Fruit fly (Drosophila melanogaster) whole organism, embryonic: ENCODE data around the gene Agxt.

ENCODE experiments used
- Atf6 ChIP-seq: fragments of 200-800 bp; sonication (Bioruptor generic); IDR thresholded peaks from 2 replicates; pipeline ENCODE4 v1.3.6; 2022; ENCODE audit warnings: missing biosample characterization, missing genetic modification characterization
- CG10147 ChIP-seq: fragments of 200-800 bp; sonication (Bioruptor generic); optimal IDR thresholded peaks from 2 replicates; lab custom pipeline; 2019; ENCODE audit warnings: missing biosample characterization, mild to moderate bottlenecking, missing genetic modification characterization, moderate library complexity
- CG11398 ChIP-seq: fragments of 200-800 bp; sonication (Bioruptor generic); optimal IDR thresholded peaks from 2 replicates; lab custom pipeline; 2016; ENCODE audit warnings: missing biosample characterization, missing genetic modification characterization
- CG13775 ChIP-seq: fragments of 200-800 bp; sonication (Bioruptor generic); optimal IDR thresholded peaks from 3 replicates; lab custom pipeline; 2017; ENCODE audit warnings: missing biosample characterization, mild to moderate bottlenecking, missing genetic modification characterization
- CG14050 ChIP-seq: fragments of 200-800 bp; sonication (Bioruptor generic); IDR thresholded peaks from 3 replicates; pipeline ENCODE4 v1.3.6; 2022; ENCODE audit warnings: missing biosample characterization, missing genetic modification characterization
- CG17385 ChIP-seq: fragments of 200-800 bp; sonication (Bioruptor generic); optimal IDR thresholded peaks from 3 replicates; lab custom pipeline; 2018; ENCODE audit warnings: missing biosample characterization, mild to moderate bottlenecking, missing genetic modification characterization
- CG18262 ChIP-seq: fragments of 200-800 bp; optimal IDR thresholded peaks from 3 replicates; lab custom pipeline; 2019; ENCODE audit warnings: missing biosample characterization, mild to moderate bottlenecking, missing genetic modification characterization, moderate library complexity
- CG2120 ChIP-seq: fragments of 200-800 bp; sonication (Bioruptor generic); optimal IDR thresholded peaks from 3 replicates; lab custom pipeline; 2016; ENCODE audit warnings: missing biosample characterization, missing genetic modification characterization
- CG30431 ChIP-seq: fragments of 200-800 bp; sonication (Bioruptor generic); optimal IDR thresholded peaks from 2 replicates; lab custom pipeline; 2017; ENCODE audit warnings: missing biosample characterization, missing genetic modification characterization
- CG31365 ChIP-seq: fragments of 200-800 bp; sonication (Bioruptor generic); optimal IDR thresholded peaks from 2 replicates; lab custom pipeline; 2018; ENCODE audit warnings: missing biosample characterization, mild to moderate bottlenecking, missing genetic modification characterization
- CG34224 ChIP-seq: fragments of 200-800 bp; sonication (Bioruptor generic); IDR thresholded peaks from 3 replicates; pipeline ENCODE4 v1.3.6; 2022; ENCODE audit warnings: missing biosample characterization, missing genetic modification characterization; ENCODE audit not compliant: partially characterized antibody
- CG43689 ChIP-seq: fragments of 200-800 bp; sonication (Bioruptor generic); IDR thresholded peaks from 2 replicates; pipeline ENCODE4 v1.3.6; 2022; ENCODE audit warnings: missing biosample characterization, missing genetic modification characterization
- CG4404 ChIP-seq: fragments of 200-800 bp; sonication (Bioruptor generic); IDR thresholded peaks from 2 replicates; pipeline ENCODE4 v1.3.6; 2022; ENCODE audit warnings: missing biosample characterization, missing genetic modification characterization
- CG5245 ChIP-seq: fragments of 200-800 bp; sonication (Bioruptor generic); optimal IDR thresholded peaks from 3 replicates; lab custom pipeline; 2016; ENCODE audit warnings: missing biosample characterization, missing genetic modification characterization
- CG5953 ChIP-seq: fragments of 200-800 bp; sonication (Bioruptor generic); IDR thresholded peaks from 2 replicates; pipeline ENCODE4 v1.3.6; 2022; ENCODE audit warnings: missing biosample characterization, missing genetic modification characterization
- CG6683 ChIP-seq: fragments of 200-800 bp; sonication (Bioruptor generic); optimal IDR thresholded peaks from 2 replicates; lab custom pipeline; 2017; ENCODE audit warnings: missing biosample characterization, mild to moderate bottlenecking, missing genetic modification characterization, missing genetic modification reagents
- CG6765 ChIP-seq: fragments of 200-800 bp; sonication (Bioruptor generic); optimal IDR thresholded peaks from 3 replicates; lab custom pipeline; 2017; ENCODE audit warnings: missing biosample characterization, mild to moderate bottlenecking, missing genetic modification characterization
- CG6854 ChIP-seq: fragments of 200-800 bp; sonication (Bioruptor generic); optimal IDR thresholded peaks from 3 replicates; lab custom pipeline; 2017; ENCODE audit warnings: missing biosample characterization, mild to moderate bottlenecking, missing genetic modification characterization
- CG7372 ChIP-seq: fragments of 200-800 bp; sonication (Bioruptor generic); IDR thresholded peaks from 2 replicates; pipeline ENCODE4 v1.3.6; 2022; ENCODE audit warnings: missing biosample characterization, missing genetic modification characterization
- CG8359 ChIP-seq: fragments of 200-800 bp; sonication (Bioruptor generic); optimal IDR thresholded peaks from 2 replicates; lab custom pipeline; 2017; ENCODE audit warnings: missing biosample characterization, mild to moderate bottlenecking, missing genetic modification characterization, borderline replicate concordance
- CG8924 ChIP-seq: fragments of 200-800 bp; optimal IDR thresholded peaks from 3 replicates; lab custom pipeline; 2019; ENCODE audit warnings: missing biosample characterization, mild to moderate bottlenecking, missing genetic modification characterization, moderate library complexity
- CG9609 ChIP-seq: fragments of 200-800 bp; sonication (Bioruptor generic); optimal IDR thresholded peaks from 3 replicates; lab custom pipeline; 2016; ENCODE audit warnings: missing biosample characterization, missing genetic modification characterization
- CTCF ChIP-seq: fragments of 200-800 bp; sonication (Bioruptor generic); optimal IDR thresholded peaks from 2 replicates; lab custom pipeline; 2017; ENCODE audit warnings: missing biosample characterization, mild to moderate bottlenecking, missing genetic modification characterization, moderate library complexity
- Chrac-16 ChIP-seq: fragments of 200-800 bp; sonication (Bioruptor generic); optimal IDR thresholded peaks from 3 replicates; lab custom pipeline; 2016; ENCODE audit warnings: missing biosample characterization, missing genetic modification characterization
- Fer2 ChIP-seq: fragments of 200-800 bp; sonication (Bioruptor generic); optimal IDR thresholded peaks from 2 replicates; lab custom pipeline; 2018; ENCODE audit warnings: missing biosample characterization, mild to moderate bottlenecking, missing genetic modification characterization, moderate library complexity
- Hey ChIP-seq: fragments of 200-800 bp; sonication (Bioruptor generic); optimal IDR thresholded peaks from 3 replicates; lab custom pipeline; 2018; ENCODE audit warnings: missing biosample characterization, mild to moderate bottlenecking, missing genetic modification characterization
- Hr51 ChIP-seq, 2 experiments: fragments of 200-800 bp; sonication (Bioruptor generic); optimal IDR thresholded peaks; 2 replicates in 1 of 2; 3 replicates in 1 of 2; lab custom pipeline; 2016 to 2018; ENCODE audit warnings: missing biosample characterization in 2 of 2, missing genetic modification characterization in 2 of 2, mild to moderate bottlenecking in 1 of 2, moderate library complexity in 1 of 2
- Kr ChIP-seq: fragments of 200-800 bp; sonication (Bioruptor generic); optimal IDR thresholded peaks from 2 replicates; lab custom pipeline; 2017; ENCODE audit warnings: missing biosample characterization, mild to moderate bottlenecking, missing genetic modification characterization
- Mad ChIP-seq: fragments of 200-800 bp; sonication (Bioruptor generic); optimal IDR thresholded peaks from 2 replicates; lab custom pipeline; 2016; ENCODE audit warnings: missing biosample characterization, missing genetic modification characterization
- Mrtf ChIP-seq: fragments of 200-800 bp; sonication (Bioruptor generic); IDR thresholded peaks from 3 replicates; pipeline ENCODE4 v1.3.6; 2022; ENCODE audit warnings: missing biosample characterization, missing genetic modification characterization
- Nf-YA ChIP-seq: fragments of 200-800 bp; sonication (Bioruptor generic); IDR thresholded peaks from 2 replicates; pipeline ENCODE4 v1.3.6; 2022; ENCODE audit warnings: missing biosample characterization, missing genetic modification characterization
- Sry-δ ChIP-seq: fragments of 200-800 bp; sonication (Bioruptor generic); optimal IDR thresholded peaks from 2 replicates; lab custom pipeline; 2016; ENCODE audit warnings: missing biosample characterization, missing genetic modification characterization
- Stat92E ChIP-seq, 3 experiments: fragments of >200 bp in 2 of 3; fragments of 200-800 bp in 1 of 3; sonication (Bioruptor generic) in 1 of 3; optimal IDR thresholded peaks; 2 replicates each; lab custom pipeline; 2017 to 2019; ENCODE audit warnings: missing biosample characterization in 3 of 3, missing genetic modification characterization in 3 of 3, mild to moderate bottlenecking in 1 of 3, moderate library complexity in 1 of 3
- abd-A ChIP-seq: fragments of 200-800 bp; sonication (Bioruptor generic); optimal IDR thresholded peaks from 3 replicates; lab custom pipeline; 2019; ENCODE audit warnings: missing biosample characterization, mild to moderate bottlenecking, missing genetic modification characterization, moderate library complexity
- cad ChIP-seq: fragments of >200 bp; optimal IDR thresholded peaks from 2 replicates; lab custom pipeline; 2017; ENCODE audit warnings: missing biosample characterization, missing genetic modification characterization
- dm ChIP-seq: fragments of 200-800 bp; sonication (Bioruptor generic); optimal IDR thresholded peaks from 3 replicates; lab custom pipeline; 2016; ENCODE audit warnings: missing biosample characterization, missing genetic modification characterization
- dpn ChIP-seq, 2 experiments: fragments of 200-800 bp; sonication (Bioruptor generic); optimal IDR thresholded peaks; 3 replicates each; lab custom pipeline; 2016; ENCODE audit warnings: missing biosample characterization in 2 of 2, missing genetic modification characterization in 2 of 2
- hkb ChIP-seq, 2 experiments: fragments of 200-800 bp in 1 of 2; fragments of >200 bp in 1 of 2; sonication (Bioruptor generic) in 1 of 2; IDR thresholded peaks in 1 of 2; optimal IDR thresholded peaks in 1 of 2; 2 replicates each; pipeline versions ENCODE4 v1.3.6 to Lab custom; 2017 to 2022; ENCODE audit warnings: missing biosample characterization in 1 of 2, missing genetic modification characterization in 1 of 2
- p53 ChIP-seq: fragments of 200-800 bp; sonication (Bioruptor generic); optimal IDR thresholded peaks from 2 replicates; lab custom pipeline; 2016; ENCODE audit warnings: missing biosample characterization, missing genetic modification characterization
- pfk ChIP-seq: fragments of 200-800 bp; sonication (Bioruptor generic); optimal IDR thresholded peaks from 2 replicates; lab custom pipeline; 2018; ENCODE audit warnings: missing biosample characterization, mild to moderate bottlenecking, missing genetic modification characterization, moderate library complexity
- pho ChIP-seq: fragments of 200-800 bp; sonication (Bioruptor generic); optimal IDR thresholded peaks from 2 replicates; lab custom pipeline; 2016; ENCODE audit warnings: missing biosample characterization, missing genetic modification characterization
- ranshi ChIP-seq: fragments of 200-800 bp; sonication (Bioruptor generic); IDR thresholded peaks from 2 replicates; pipeline ENCODE4 v1.3.6; 2022; ENCODE audit warnings: missing biosample characterization, missing genetic modification characterization
- schlank ChIP-seq: fragments of 200-800 bp; sonication (Bioruptor generic); optimal IDR thresholded peaks from 2 replicates; lab custom pipeline; 2018; ENCODE audit warnings: missing biosample characterization, mild to moderate bottlenecking, missing genetic modification characterization
- shn ChIP-seq: fragments of 200-800 bp; sonication (Bioruptor generic); optimal IDR thresholded peaks from 3 replicates; lab custom pipeline; 2016; ENCODE audit warnings: missing biosample characterization, missing genetic modification characterization
- stc ChIP-seq: fragments of 200-800 bp; sonication (Bioruptor generic); IDR thresholded peaks from 2 replicates; pipeline ENCODE4 v1.3.6; 2022; ENCODE audit warnings: missing biosample characterization, missing genetic modification characterization
- stwl ChIP-seq: fragments of 200-800 bp; sonication (Bioruptor generic); optimal IDR thresholded peaks from 3 replicates; lab custom pipeline; 2018; ENCODE audit warnings: missing biosample characterization, mild to moderate bottlenecking, missing genetic modification characterization, moderate library complexity
- ttk ChIP-seq: fragments of 200-800 bp; sonication (Bioruptor generic); IDR thresholded peaks from 2 replicates; pipeline ENCODE4 v2.1.2; 2022; ENCODE audit warnings: missing biosample characterization, missing genetic modification characterization
- usp ChIP-seq: fragments of >200 bp; optimal IDR thresholded peaks from 2 replicates; lab custom pipeline; 2017; ENCODE audit warnings: missing biosample characterization, missing genetic modification characterization
- wdn ChIP-seq: fragments of 200-800 bp; sonication (Bioruptor generic); IDR thresholded peaks from 2 replicates; pipeline ENCODE4 v1.3.6; 2022; ENCODE audit warnings: missing biosample characterization, missing genetic modification characterization

Gene Agxt

dm6 chrX:6571234-6571915, 42.6 kb downstream of the Agxt start (continued):
- peak; percentile 34 for TF ChIP-seq CG11398 (GFP tag; lab: Kevin White, UChicago)
- peak; percentile 40 to 78 for TF ChIP-seq dpn (GFP tag; optimal IDR thresholded peaks at IDR 0.05; lab: Kevin White, UChicago)
- TF ChIP-seq CG34224 (GFP tag; lab: Robert Waterston, UW), result no peak
- TF ChIP-seq CG2120 (GFP tag; lab: Kevin White, UChicago), result peak; percentile 44
- no peak for TF ChIP-seq usp (GFP tag; lab: Kevin White, UChicago)
- peak; percentile 81 for TF ChIP-seq CG7372 (GFP tag; lab: Robert Waterston, UW)
- TF ChIP-seq CG10147 (GFP tag; lab: Kevin White, UChicago), result peak; percentile 81
- TF ChIP-seq shn (GFP tag; lab: Kevin White, UChicago), result peak; percentile 35
- TF ChIP-seq ttk (GFP tag; lab: Robert Waterston, UW), result peak; percentile 77
- TF ChIP-seq CG4404, result peak; percentile 75
- no peak for TF ChIP-seq cad
- TF ChIP-seq dm (GFP tag; lab: Kevin White, UChicago), result no peak
- peak in 1 of 3 experiments; percentile 81 for TF ChIP-seq Stat92E (GFP tag; optimal IDR thresholded peaks at IDR 0.05; lab: Kevin White, UChicago)
- TF ChIP-seq hkb (optimal IDR thresholded peaks at IDR 0.05; lab: Kevin White, UChicago), result no peak
- TF ChIP-seq hkb (GFP tag; IDR thresholded peaks at IDR 0.05; lab: Robert Waterston, UW), result peak; percentile 92
- no peak for TF ChIP-seq Hey (tag; lab: Kevin White, UChicago)
- TF ChIP-seq pfk, result no peak
- TF ChIP-seq CTCF (GFP tag; lab: Kevin White, UChicago), result peak; percentile 40
- TF ChIP-seq CG17385 (GFP tag; lab: Kevin White, UChicago), result peak; percentile 87
- TF ChIP-seq ranshi (GFP tag; lab: Robert Waterston, UW), result peak; percentile 81
- peak; percentile 75 for TF ChIP-seq Chrac-16 (GFP tag; lab: Kevin White, UChicago)
- no peak for TF ChIP-seq abd-A (tag; lab: Kevin White, UChicago)
- TF ChIP-seq CG8924, result peak; percentile 92
- TF ChIP-seq Fer2 (tag; lab: Kevin White, UChicago), result peak; percentile 62
- TF ChIP-seq CG6854 (GFP tag; lab: Kevin White, UChicago), result peak; percentile 63
- TF ChIP-seq CG5953 (GFP tag; lab: Robert Waterston, UW), result peak; percentile 73; the same call in 1 of the 2 replicates
- peak; percentile 71 for TF ChIP-seq CG5245
- TF ChIP-seq p53, result no peak
- peak; percentile 46; the same call in 1 of the 2 replicates for TF ChIP-seq CG43689 (GFP tag; lab: Robert Waterston, UW)
- peak; percentile 48; the same call in 1 of the 3 replicates for TF ChIP-seq Mrtf (GFP tag; lab: Robert Waterston, UW)
- peak; percentile 35 for TF ChIP-seq CG6765
- peak; percentile 6 for TF ChIP-seq Mad
- no peak for TF ChIP-seq CG9609 (GFP tag; lab: Kevin White, UChicago)
- peak; percentile 83 for TF ChIP-seq CG8359 (GFP tag; lab: Kevin White, UChicago)
- no peak for TF ChIP-seq Sry-δ
- peak; percentile 96 for TF ChIP-seq CG18262 (tag; lab: Kevin White, UChicago)
- TF ChIP-seq pho, result peak; percentile 45
- peak; percentile 86 for TF ChIP-seq CG13775
- 0 out of 2 replicates have a peak, but pooled peaks have one; percentile 24 for TF ChIP-seq wdn (GFP tag; lab: Robert Waterston, UW)
- TF ChIP-seq schlank (tag; lab: Kevin White, UChicago), result no peak
- TF ChIP-seq stc, result peak; percentile 82
- peak; percentile 11 for TF ChIP-seq stwl (tag; lab: Kevin White, UChicago)
- TF ChIP-seq Hr51 (GFP tag; optimal IDR thresholded peaks at IDR 0.05; lab: Kevin White, UChicago), result peak; percentile 24 to 92
- TF ChIP-seq Atf6 (GFP tag; lab: Robert Waterston, UW), result peak; percentile 77
- TF ChIP-seq CG31365 (tag; lab: Kevin White, UChicago), result peak; percentile 51
- TF ChIP-seq CG14050 (GFP tag; lab: Robert Waterston, UW), result peak; percentile 65
- TF ChIP-seq Kr, result no peak
- TF ChIP-seq Nf-YA, result 0 out of 2 replicates have a peak, but pooled peaks have one; percentile 25
- TF ChIP-seq CG30431 (GFP tag; lab: Kevin White, UChicago), result peak; percentile 79
- peak; percentile 74 for TF ChIP-seq CG6683 (GFP tag; lab: Kevin White, UChicago)
